Worm (Caenorhabditis elegans) whole organism, mixed stage, embryonic: ENCODE data around the gene T04B8.5.

Experiments used
- bed-3 ChIP-seq: fragments of 200-800 bp; sonication (Bioruptor generic); optimal IDR thresholded peaks from 3 replicates; lab custom pipeline; 2018; ENCODE audit warnings: mild to moderate bottlenecking, missing genetic modification characterization, moderate library complexity, missing compliant biosample characterization
- blmp-1 ChIP-seq: fragments of 150-350 bp; optimal IDR thresholded peaks from 2 replicates; lab custom pipeline; 2014; ENCODE audit warnings: missing biosample characterization, missing genetic modification characterization
- ceh-39 ChIP-seq: fragments of 150-350 bp; optimal IDR thresholded peaks from 2 replicates; lab custom pipeline; 2014; ENCODE audit warnings: missing biosample characterization, missing genetic modification characterization
- ceh-43 ChIP-seq: fragments of 200-800 bp; sonication (Bioruptor generic); optimal IDR thresholded peaks from 2 replicates; lab custom pipeline; 2018; ENCODE audit warnings: mild to moderate bottlenecking, missing genetic modification characterization, moderate library complexity, missing compliant biosample characterization
- ceh-83 ChIP-seq: fragments of 200-800 bp; sonication (Bioruptor generic); optimal IDR thresholded peaks from 2 replicates; lab custom pipeline; 2018; ENCODE audit warnings: mild to moderate bottlenecking, missing genetic modification characterization, missing compliant biosample characterization
- ces-1 ChIP-seq: fragments of 150-350 bp; optimal IDR thresholded peaks from 2 replicates; lab custom pipeline; 2014; ENCODE audit warnings: missing biosample characterization, missing genetic modification reagents, missing genetic modification characterization
- cnd-1 ChIP-seq: fragments of 200-800 bp; sonication (Bioruptor generic); optimal IDR thresholded peaks from 2 replicates; lab custom pipeline; 2018; ENCODE audit warnings: mild to moderate bottlenecking, missing genetic modification characterization, missing compliant biosample characterization
- drap-1 ChIP-seq: fragments of 200-800 bp; sonication (Bioruptor generic); optimal IDR thresholded peaks from 3 replicates; lab custom pipeline; 2018; ENCODE audit warnings: mild to moderate bottlenecking, missing genetic modification characterization, missing compliant biosample characterization
- elt-1 ChIP-seq: sonication (generic microtip); optimal IDR thresholded peaks from 2 replicates; lab custom pipeline; 2017; ENCODE audit warnings: missing genetic modification characterization, mild to moderate bottlenecking, missing compliant biosample characterization, antibody characterized with exemption, moderate library complexity, borderline replicate concordance; ENCODE audit not compliant: insufficient read depth
- elt-3 ChIP-seq: fragments of 150-350 bp; optimal IDR thresholded peaks from 2 replicates; lab custom pipeline; 2014; ENCODE audit warnings: missing biosample characterization, missing genetic modification characterization
- flh-1 ChIP-seq: fragments of 200-800 bp; sonication (Bioruptor generic); optimal IDR thresholded peaks from 2 replicates; lab custom pipeline; 2018; ENCODE audit warnings: mild to moderate bottlenecking, missing genetic modification characterization, moderate library complexity, missing compliant biosample characterization
- ham-2 ChIP-seq: fragments of 200-800 bp; sonication (Bioruptor generic); optimal IDR thresholded peaks from 2 replicates; lab custom pipeline; 2018; ENCODE audit warnings: mild to moderate bottlenecking, missing genetic modification characterization, missing compliant biosample characterization
- hlh-1 ChIP-seq: fragments of 150-350 bp; optimal IDR thresholded peaks from 2 replicates; lab custom pipeline; 2014; ENCODE audit warnings: missing biosample characterization, missing genetic modification reagents, missing genetic modification characterization
- lin-13 ChIP-seq: fragments of 150-350 bp; optimal IDR thresholded peaks from 2 replicates; lab custom pipeline; 2014; ENCODE audit warnings: missing biosample characterization, missing genetic modification characterization
- lin-32 ChIP-seq: fragments of 200-800 bp; sonication (Bioruptor generic); optimal IDR thresholded peaks from 2 replicates; lab custom pipeline; 2018; ENCODE audit warnings: mild to moderate bottlenecking, missing genetic modification characterization, missing compliant biosample characterization
- mep-1 ChIP-seq: fragments of 150-350 bp; optimal IDR thresholded peaks from 2 replicates; lab custom pipeline; 2017; ENCODE audit warnings: missing biosample characterization, missing genetic modification reagents, missing genetic modification characterization, inconsistent platforms
- mls-2 ChIP-seq: sonication (generic microtip); optimal IDR thresholded peaks from 2 replicates; lab custom pipeline; 2016; ENCODE audit warnings: mild to moderate bottlenecking, missing genetic modification characterization, moderate library complexity, missing compliant biosample characterization
- nhr-12 ChIP-seq: fragments of 150-350 bp; optimal IDR thresholded peaks from 2 replicates; lab custom pipeline; 2014; ENCODE audit warnings: missing biosample characterization, missing genetic modification characterization
- nhr-2 ChIP-seq: fragments of 150-350 bp; optimal IDR thresholded peaks from 2 replicates; lab custom pipeline; 2014; ENCODE audit warnings: missing biosample characterization, missing genetic modification characterization
- nhr-237 ChIP-seq: fragments of 150-350 bp; optimal IDR thresholded peaks from 2 replicates; lab custom pipeline; 2014; ENCODE audit warnings: missing biosample characterization, missing genetic modification characterization
- nhr-76 ChIP-seq: sonication (generic microtip); optimal IDR thresholded peaks from 2 replicates; lab custom pipeline; 2017; ENCODE audit warnings: missing biosample characterization, missing genetic modification characterization
- pha-4 ChIP-seq: fragments of 150-350 bp; optimal IDR thresholded peaks from 2 replicates; lab custom pipeline; 2018; ENCODE audit warnings: missing biosample characterization, missing genetic modification reagents, missing genetic modification characterization
- sem-2 ChIP-seq: fragments of 200-800 bp; sonication (Bioruptor generic); optimal IDR thresholded peaks from 2 replicates; lab custom pipeline; 2018; ENCODE audit warnings: mild to moderate bottlenecking, missing genetic modification characterization, missing compliant biosample characterization
- sptf-1 ChIP-seq: sonication (generic microtip); optimal IDR thresholded peaks from 2 replicates; lab custom pipeline; 2017; ENCODE audit warnings: mild to moderate bottlenecking, missing genetic modification characterization, moderate library complexity, missing compliant biosample characterization
- tbx-8 ChIP-seq: fragments of 200-800 bp; sonication (Bioruptor generic); optimal IDR thresholded peaks from 2 replicates; lab custom pipeline; 2018; ENCODE audit warnings: mild to moderate bottlenecking, missing genetic modification characterization, moderate library complexity, missing compliant biosample characterization
- unc-120 ChIP-seq: sonication (generic microtip); optimal IDR thresholded peaks from 2 replicates; lab custom pipeline; 2017; ENCODE audit warnings: missing genetic modification characterization, missing compliant biosample characterization; ENCODE audit not compliant: poor library complexity, severe bottlenecking
- unc-39 ChIP-seq: fragments of 150-350 bp; optimal IDR thresholded peaks from 2 replicates; lab custom pipeline; 2014; ENCODE audit warnings: missing biosample characterization, missing genetic modification characterization
- unc-62 ChIP-seq: fragments of 150-350 bp; optimal IDR thresholded peaks from 2 replicates; lab custom pipeline; 2014; ENCODE audit warnings: missing biosample characterization, missing genetic modification reagents, missing genetic modification characterization
- zip-8 ChIP-seq: fragments of 150-350 bp; optimal IDR thresholded peaks from 2 replicates; lab custom pipeline; 2014; ENCODE audit warnings: missing biosample characterization, missing genetic modification characterization
- ztf-11 ChIP-seq: fragments of 150-350 bp; optimal IDR thresholded peaks from 2 replicates; lab custom pipeline; 2014; ENCODE audit warnings: missing biosample characterization, missing genetic modification characterization

T04B8.5 gene

ce11 chrII:591110-591509, 33.2 kb downstream of the T04B8.5 start, which contains the start of gene W08F4.10:
W08F4.10 (minus strand) TSS chrII:591210.
- no peak for TF ChIP-seq ham-2 (GFP tag; lab: Kevin White, UChicago)
- TF ChIP-seq blmp-1 (tag; lab: Kevin White, UChicago) = no peak
- TF ChIP-seq nhr-76 = no peak
- no peak for TF ChIP-seq elt-3 (tag; lab: Kevin White, UChicago)
- no peak for TF ChIP-seq ztf-11 (tag; lab: Kevin White, UChicago)
- TF ChIP-seq sptf-1 = no peak
- TF ChIP-seq ceh-39 (tag; lab: Kevin White, UChicago) = no peak
- no peak for TF ChIP-seq ces-1
- TF ChIP-seq unc-62 (GFP tag; lab: Kevin White, UChicago) = no peak

DNA sequence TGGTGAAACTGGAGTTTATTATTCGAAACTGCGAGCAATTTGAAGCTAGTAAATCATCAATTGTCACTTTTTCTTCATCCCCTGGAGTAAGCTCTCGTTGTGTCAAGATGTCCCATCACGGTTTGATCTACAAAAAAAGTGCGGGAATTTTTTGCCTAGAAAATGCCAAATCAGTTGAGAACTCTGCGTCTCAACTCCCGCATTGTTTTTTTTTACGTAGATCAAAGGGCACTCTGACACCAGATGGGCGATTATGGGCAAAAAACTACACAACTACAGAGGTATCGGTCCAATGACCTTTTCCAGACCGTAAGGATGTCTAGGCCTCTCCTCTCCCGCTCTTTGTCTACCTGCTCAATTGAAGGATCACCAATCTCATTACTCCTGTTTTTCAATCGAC, 36.8 kb downstream of the T04B8.5 start, which contains the start of gene fbxb-34:
TSS of gene fbxb-34 (plus strand) at position 301 of the 400 bp plus-strand sequence.
- TF ChIP-seq mep-1 (no peak), bed-3 (GFP tag; lab: Kevin White, UChicago) (no peak), blmp-1 (tag; lab: Kevin White, UChicago) (no peak), tbx-8 (GFP tag; lab: Kevin White, UChicago) (no peak), nhr-2 (tag; lab: Kevin White, UChicago) (no peak)

DNA sequence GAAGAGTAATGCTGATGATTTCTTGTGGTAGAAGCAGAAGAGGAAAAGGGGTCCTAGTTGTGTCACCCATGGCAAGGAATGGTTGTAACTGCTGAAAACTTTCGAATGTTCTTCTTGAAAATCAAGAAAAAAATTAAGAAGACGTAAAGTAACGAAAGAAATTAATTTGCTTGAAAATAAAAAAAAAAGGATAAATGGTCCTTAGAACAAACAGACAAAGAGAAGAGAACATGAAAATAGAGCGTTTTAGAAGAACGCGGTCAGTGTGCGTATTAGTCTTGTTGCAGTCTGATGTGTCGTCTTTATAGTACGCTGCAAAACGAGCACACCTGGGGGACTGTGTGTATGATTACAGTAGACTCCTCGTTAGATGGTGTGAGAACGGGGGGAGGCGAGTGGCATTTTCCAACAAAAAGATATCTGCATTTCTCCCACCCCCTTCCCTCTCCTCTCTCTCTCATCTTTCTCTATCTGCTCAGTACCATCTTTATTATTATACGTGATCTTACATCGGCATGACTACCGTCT, 40.0 kb downstream of the T04B8.5 start, which contains the start of the genes W08F4.12 and W08F4.13:
TSS of gene W08F4.12 (minus strand) at position 101 of the 528 bp plus-strand sequence.
TSS of gene W08F4.13 (plus strand) at position 478 of the 528 bp plus-strand sequence.
- TF ChIP-seq lin-13 (tag; lab: Kevin White, UChicago) (no peak), sptf-1 (no peak), ces-1 (no peak), tbx-8 (GFP tag; lab: Kevin White, UChicago) (no peak), nhr-2 (tag; lab: Kevin White, UChicago) (no peak), elt-1 (tag; lab: Kevin White, UChicago) (no peak), pha-4 (tag; lab: Kevin White, UChicago) (no peak), sem-2 (GFP tag; lab: Kevin White, UChicago) (no peak), zip-8 (no peak), mls-2 (tag; lab: Kevin White, UChicago) (no peak)

DNA sequence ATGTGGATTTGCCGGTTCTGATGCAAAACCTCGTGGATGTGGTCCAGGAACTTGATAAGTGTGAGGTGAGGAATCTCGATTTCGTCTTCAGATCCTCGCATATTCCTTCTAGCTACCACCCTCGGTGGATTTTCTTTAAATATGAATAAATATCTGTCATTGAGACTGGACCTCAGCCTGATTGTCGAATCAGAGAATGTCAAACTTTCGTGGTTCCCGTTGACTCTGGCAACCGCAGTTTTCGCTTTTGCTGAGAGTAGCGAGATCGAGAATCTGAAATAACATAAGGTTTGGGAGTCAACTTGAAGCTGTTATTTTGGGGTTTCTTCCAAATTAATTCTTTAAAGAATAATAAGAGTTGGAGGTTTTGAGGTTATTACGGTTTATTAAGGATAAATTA, 41.7 kb downstream of the T04B8.5 start, which contains the start of gene fbxb-14:
TSS of gene fbxb-14 (minus strand) at position 101 of the 400 bp plus-strand sequence.
- TF ChIP-seq drap-1 (GFP tag; lab: Kevin White, UChicago) (no peak), mls-2 (tag; lab: Kevin White, UChicago) (no peak), sem-2 (GFP tag; lab: Kevin White, UChicago) (no peak), ceh-83 (GFP tag; lab: Kevin White, UChicago) (no peak), cnd-1 (tag; lab: Kevin White, UChicago) (no peak), nhr-237 (no peak), ceh-43 (GFP tag; lab: Kevin White, UChicago) (no peak), blmp-1 (tag; lab: Kevin White, UChicago) (no peak), hlh-1 (tag; lab: Kevin White, UChicago) (no peak), ceh-39 (tag; lab: Kevin White, UChicago) (no peak), nhr-12 (tag; lab: Kevin White, UChicago) (no peak)

- TF ChIP-seq unc-120 (tag; lab: Kevin White, UChicago) = no peak
- TF ChIP-seq nhr-76 = no peak
- no peak for TF ChIP-seq cnd-1 (tag; lab: Kevin White, UChicago)
- no peak for TF ChIP-seq lin-32 (GFP tag; lab: Kevin White, UChicago)
- no peak for TF ChIP-seq pha-4 (tag; lab: Kevin White, UChicago)
- TF ChIP-seq ztf-11 (tag; lab: Kevin White, UChicago) = no peak
- TF ChIP-seq flh-1 (GFP tag; lab: Kevin White, UChicago) = no peak
- TF ChIP-seq bed-3 (GFP tag; lab: Kevin White, UChicago) = no peak
- TF ChIP-seq unc-39 (tag; lab: Kevin White, UChicago) = no peak
- no peak for TF ChIP-seq ceh-83 (GFP tag; lab: Kevin White, UChicago)
- no peak for TF ChIP-seq elt-3 (tag; lab: Kevin White, UChicago)
- no peak for TF ChIP-seq lin-13 (tag; lab: Kevin White, UChicago)
- TF ChIP-seq, all 35 proteins: peak for 0
These were observed 42.4 kb downstream of the T04B8.5 start for ce11 chrII:581983-582382.
